Fruit fly (Drosophila melanogaster) whole organism, prepupa: ENCODE results near the gene Qsox4.
A peak's percentile ranks its signal among the peaks of the same experiment; 100 is the strongest.

Experiments
- Blimp-1 ChIP-seq: fragments of 200-800 bp; sonication (Bioruptor generic); optimal IDR thresholded peaks from 3 replicates; lab custom pipeline; 2017; ENCODE audit warnings: missing biosample characterization, missing genetic modification characterization, mild to moderate bottlenecking, moderate library complexity, missing genetic modification reagents
- CG10631 ChIP-seq: fragments of 200-800 bp; sonication (Bioruptor generic); optimal IDR thresholded peaks from 2 replicates; lab custom pipeline; 2016; ENCODE audit warnings: missing biosample characterization, missing genetic modification characterization
- CG10669 ChIP-seq: fragments of 200-800 bp; sonication (Bioruptor generic); optimal IDR thresholded peaks from 3 replicates; lab custom pipeline; 2018; ENCODE audit warnings: missing biosample characterization, mild to moderate bottlenecking, missing genetic modification characterization, moderate library complexity
- CG11294 ChIP-seq: fragments of 200-800 bp; sonication (Bioruptor generic); IDR thresholded peaks from 2 replicates; pipeline ENCODE4 v1.3.6; 2022; ENCODE audit warnings: missing biosample characterization, missing genetic modification characterization
- CG11902 ChIP-seq: fragments of 200-800 bp; sonication (Bioruptor generic); optimal IDR thresholded peaks from 3 replicates; lab custom pipeline; 2016; ENCODE audit warnings: missing biosample characterization, missing genetic modification characterization
- CG15336 ChIP-seq: fragments of 200-800 bp; sonication (Bioruptor generic); IDR thresholded peaks from 2 replicates; pipeline ENCODE4 v1.3.6; 2022; ENCODE audit warnings: missing biosample characterization, missing genetic modification characterization
- CG1621 ChIP-seq: fragments of 200-800 bp; sonication (Bioruptor generic); optimal IDR thresholded peaks from 3 replicates; lab custom pipeline; 2018; ENCODE audit warnings: missing biosample characterization, mild to moderate bottlenecking, missing genetic modification characterization
- CG16779 ChIP-seq: fragments of 200-800 bp; sonication (Bioruptor generic); optimal IDR thresholded peaks from 3 replicates; lab custom pipeline; 2017; ENCODE audit warnings: missing biosample characterization, mild to moderate bottlenecking, missing genetic modification characterization
- CG3032 ChIP-seq: fragments of 200-800 bp; optimal IDR thresholded peaks from 2 replicates; lab custom pipeline; 2019; ENCODE audit warnings: missing biosample characterization, mild to moderate bottlenecking, missing genetic modification characterization, moderate library complexity
- CG31627 ChIP-seq: fragments of 200-800 bp; sonication (Bioruptor generic); optimal IDR thresholded peaks from 3 replicates; lab custom pipeline; 2016; ENCODE audit warnings: missing biosample characterization, missing genetic modification characterization
- CG34406 ChIP-seq: fragments of 200-800 bp; sonication (Bioruptor generic); optimal IDR thresholded peaks from 3 replicates; lab custom pipeline; 2016; ENCODE audit warnings: missing biosample characterization, missing genetic modification characterization
- CG3919 ChIP-seq: fragments of 200-800 bp; sonication (Bioruptor generic); optimal IDR thresholded peaks from 3 replicates; lab custom pipeline; 2016; ENCODE audit warnings: missing biosample characterization, missing genetic modification characterization
- CG4318 ChIP-seq: fragments of 200-800 bp; sonication (Bioruptor generic); optimal IDR thresholded peaks from 3 replicates; lab custom pipeline; 2017; ENCODE audit warnings: missing biosample characterization, mild to moderate bottlenecking, missing genetic modification characterization
- CG6276 ChIP-seq: fragments of 200-800 bp; sonication (Bioruptor generic); optimal IDR thresholded peaks from 2 replicates; lab custom pipeline; 2017; ENCODE audit warnings: missing biosample characterization, mild to moderate bottlenecking, missing genetic modification characterization
- CG6792 ChIP-seq: fragments of 200-800 bp; sonication (Bioruptor generic); optimal IDR thresholded peaks from 3 replicates; lab custom pipeline; 2016; ENCODE audit warnings: missing biosample characterization, missing genetic modification characterization
- CG6808 ChIP-seq: fragments of 200-800 bp; sonication (Bioruptor generic); optimal IDR thresholded peaks from 3 replicates; lab custom pipeline; 2017; ENCODE audit warnings: missing biosample characterization, missing genetic modification characterization, mild to moderate bottlenecking, moderate library complexity, missing genetic modification reagents
- CG6854 ChIP-seq: fragments of 200-800 bp; sonication (Bioruptor generic); optimal IDR thresholded peaks from 2 replicates; lab custom pipeline; 2017; ENCODE audit warnings: missing biosample characterization, mild to moderate bottlenecking, missing genetic modification characterization
- CG7368 ChIP-seq: fragments of 200-800 bp; sonication (Bioruptor generic); optimal IDR thresholded peaks from 3 replicates; lab custom pipeline; 2016; ENCODE audit warnings: missing biosample characterization, missing genetic modification characterization
- CG8119 ChIP-seq: fragments of 200-800 bp; sonication (Bioruptor generic); IDR thresholded peaks from 3 replicates; pipeline ENCODE4 v1.3.6; 2022; ENCODE audit warnings: missing biosample characterization, missing genetic modification characterization
- CG8319 ChIP-seq: fragments of 200-800 bp; sonication (Bioruptor generic); optimal IDR thresholded peaks from 3 replicates; lab custom pipeline; 2016; ENCODE audit warnings: missing biosample characterization, missing genetic modification characterization
- CG8632 ChIP-seq: fragments of 200-800 bp; sonication (Bioruptor generic); optimal IDR thresholded peaks from 3 replicates; lab custom pipeline; 2016; ENCODE audit warnings: missing biosample characterization, missing genetic modification characterization
- CG9139 ChIP-seq: fragments of 200-800 bp; sonication (Bioruptor generic); optimal IDR thresholded peaks from 3 replicates; lab custom pipeline; 2017; ENCODE audit warnings: missing biosample characterization, mild to moderate bottlenecking, missing genetic modification characterization
- Eip78C ChIP-seq: fragments of 200-800 bp; sonication (Bioruptor generic); peaks from one replicate; lab custom pipeline; 2016; ENCODE audit warnings: missing biosample characterization, missing genetic modification characterization
- Eip93F ChIP-seq: fragments of 200-800 bp; sonication (Bioruptor generic); optimal IDR thresholded peaks from 2 replicates; lab custom pipeline; 2016; ENCODE audit warnings: missing biosample characterization, mild to moderate bottlenecking, missing genetic modification characterization
- Ets21C ChIP-seq: fragments of 200-800 bp; sonication (Bioruptor generic); optimal IDR thresholded peaks from 3 replicates; lab custom pipeline; 2016; ENCODE audit warnings: missing biosample characterization, missing genetic modification characterization
- Ets96B ChIP-seq: fragments of 200-800 bp; optimal IDR thresholded peaks from 2 replicates; lab custom pipeline; 2019; ENCODE audit warnings: missing biosample characterization, mild to moderate bottlenecking, missing genetic modification characterization, moderate library complexity
- Gug ChIP-seq: fragments of 200-800 bp; sonication (Bioruptor generic); IDR thresholded peaks from 2 replicates; pipeline ENCODE4 v1.3.6; 2022; ENCODE audit warnings: missing biosample characterization, missing genetic modification characterization
- Hr39 ChIP-seq: fragments of 200-800 bp; sonication (Bioruptor generic); optimal IDR thresholded peaks from 2 replicates; lab custom pipeline; 2016; ENCODE audit warnings: missing biosample characterization, missing genetic modification characterization
- Hr4 ChIP-seq: fragments of 200-800 bp; sonication (Bioruptor generic); optimal IDR thresholded peaks from 3 replicates; lab custom pipeline; 2016; ENCODE audit warnings: missing biosample characterization, missing genetic modification characterization
- Met ChIP-seq: fragments of 200-800 bp; sonication (Bioruptor generic); optimal IDR thresholded peaks from 3 replicates; lab custom pipeline; 2016; ENCODE audit warnings: missing biosample characterization, missing genetic modification characterization
- OdsH ChIP-seq: fragments of 200-800 bp; sonication (Bioruptor generic); optimal IDR thresholded peaks from 3 replicates; lab custom pipeline; 2016; ENCODE audit warnings: missing biosample characterization, missing genetic modification characterization
- Smox ChIP-seq: fragments of 200-800 bp; sonication (Bioruptor generic); optimal IDR thresholded peaks from 3 replicates; lab custom pipeline; 2016; ENCODE audit warnings: missing biosample characterization, missing genetic modification characterization
- Sox102F ChIP-seq: fragments of 200-800 bp; sonication (Bioruptor generic); optimal IDR thresholded peaks from 2 replicates; lab custom pipeline; 2016; ENCODE audit warnings: missing biosample characterization, mild to moderate bottlenecking, missing genetic modification characterization
- Sox15 ChIP-seq: fragments of 200-800 bp; sonication (Bioruptor generic); optimal IDR thresholded peaks from 3 replicates; lab custom pipeline; 2016; ENCODE audit warnings: missing biosample characterization, missing genetic modification characterization
- acj6 ChIP-seq: fragments of 200-800 bp; sonication (Bioruptor generic); optimal IDR thresholded peaks from 3 replicates; lab custom pipeline; 2016; ENCODE audit warnings: missing biosample characterization, missing genetic modification characterization
- cyc ChIP-seq: fragments of 200-800 bp; sonication (Bioruptor generic); optimal IDR thresholded peaks from 3 replicates; lab custom pipeline; 2016; ENCODE audit warnings: missing biosample characterization, missing genetic modification characterization
- dac ChIP-seq: fragments of 200-800 bp; sonication (Bioruptor generic); optimal IDR thresholded peaks from 2 replicates; lab custom pipeline; 2017; ENCODE audit warnings: missing biosample characterization, mild to moderate bottlenecking, missing genetic modification characterization
- dsx ChIP-seq: fragments of 200-800 bp; optimal IDR thresholded peaks from 3 replicates; lab custom pipeline; 2019; ENCODE audit warnings: missing biosample characterization, mild to moderate bottlenecking, missing genetic modification characterization, moderate library complexity; ENCODE audit not compliant: poor library complexity, severe bottlenecking
- eg ChIP-seq: fragments of 200-800 bp; sonication (Bioruptor generic); IDR thresholded peaks from 3 replicates; pipeline ENCODE4 v1.3.6; 2022; ENCODE audit warnings: missing biosample characterization, missing genetic modification characterization
- fd59A ChIP-seq: fragments of 200-800 bp; sonication (Bioruptor generic); optimal IDR thresholded peaks from 2 replicates; lab custom pipeline; 2017; ENCODE audit warnings: missing biosample characterization, mild to moderate bottlenecking, missing genetic modification characterization, missing genetic modification reagents
- fd85E ChIP-seq: fragments of 200-800 bp; sonication (Bioruptor generic); optimal IDR thresholded peaks from 3 replicates; lab custom pipeline; 2016; ENCODE audit warnings: missing biosample characterization, missing genetic modification characterization
- lz ChIP-seq: fragments of 200-800 bp; sonication (Bioruptor generic); optimal IDR thresholded peaks from 3 replicates; lab custom pipeline; 2016; ENCODE audit warnings: missing biosample characterization, missing genetic modification characterization
- net ChIP-seq: fragments of 200-800 bp; sonication (Bioruptor generic); optimal IDR thresholded peaks from 3 replicates; lab custom pipeline; 2016; ENCODE audit warnings: missing biosample characterization, missing genetic modification characterization
- pdm3 ChIP-seq: fragments of 200-800 bp; sonication (Bioruptor generic); optimal IDR thresholded peaks from 3 replicates; lab custom pipeline; 2016; ENCODE audit warnings: missing biosample characterization, missing genetic modification characterization
- ss ChIP-seq, 2 experiments: fragments of 200-800 bp; sonication (Bioruptor generic); optimal IDR thresholded peaks; 2 replicates in 1 of 2; 3 replicates in 1 of 2; lab custom pipeline; 2017 to 2018; ENCODE audit warnings: mild to moderate bottlenecking in 2 of 2, missing biosample characterization in 2 of 2, missing genetic modification characterization in 2 of 2, moderate library complexity in 1 of 2

Qsox4 gene

dm6 chr3R:23722680-23723372 lies 20.3 kb downstream of the Qsox4 start, which contains the start of gene CG10365 (continued):
- peak; percentile 32 for TF ChIP-seq Hr39 (GFP tag; lab: Kevin White, UChicago)
- peak; percentile 97 for TF ChIP-seq CG8632 (GFP tag; lab: Kevin White, UChicago)
- peak; percentile 90 for TF ChIP-seq OdsH (GFP tag; lab: Kevin White, UChicago)
- TF ChIP-seq fd85E: peak; percentile 81
- TF ChIP-seq net (GFP tag; lab: Kevin White, UChicago): peak; percentile 89
- peak; percentile 54 for TF ChIP-seq CG1621 (tag; lab: Kevin White, UChicago)
- peak; percentile 93 for TF ChIP-seq CG10631 (GFP tag; lab: Kevin White, UChicago)
- TF ChIP-seq Blimp-1 (GFP tag; lab: Kevin White, UChicago): peak; percentile 59
- peak; percentile 55 for TF ChIP-seq CG9139 (GFP tag; lab: Kevin White, UChicago)
- TF ChIP-seq Eip78C (GFP tag; lab: Kevin White, UChicago): peak; percentile 98
- no peak for TF ChIP-seq Ets21C
- TF ChIP-seq CG6808 (GFP tag; lab: Kevin White, UChicago): peak; percentile 77
- peak; percentile 14 for TF ChIP-seq CG6854 (GFP tag; lab: Kevin White, UChicago)
- TF ChIP-seq dsx (GFP tag; lab: Kevin White, UChicago): peak; percentile 80
- peak; percentile 87 for TF ChIP-seq Smox (GFP tag; lab: Kevin White, UChicago)
- peak; percentile 69 for TF ChIP-seq lz
- peak; percentile 88 for TF ChIP-seq Gug (GFP tag; lab: Robert Waterston, UW)
- TF ChIP-seq Met: peak; percentile 84
- TF ChIP-seq ss (GFP tag; optimal IDR thresholded peaks at IDR 0.05; lab: Kevin White, UChicago): peak; percentile 83 to 86
- peak; percentile 75 for TF ChIP-seq Sox15 (GFP tag; lab: Kevin White, UChicago)
- peak; percentile 63 for TF ChIP-seq CG10669
- TF ChIP-seq CG7368 (GFP tag; lab: Kevin White, UChicago): peak; percentile 89
- TF ChIP-seq CG16779 (tag; lab: Kevin White, UChicago): peak; percentile 67
- peak; percentile 96 for TF ChIP-seq CG34406 (GFP tag; lab: Kevin White, UChicago)
- peak; percentile 84 for TF ChIP-seq CG4318 (GFP tag; lab: Kevin White, UChicago)
- TF ChIP-seq acj6: peak; percentile 89
- TF ChIP-seq cyc (GFP tag; lab: Kevin White, UChicago): peak; percentile 80
- peak; percentile 79 for TF ChIP-seq CG8319 (GFP tag; lab: Kevin White, UChicago)
- peak; percentile 77; the same call in 1 of the 2 replicates for TF ChIP-seq CG11294 (GFP tag; lab: Robert Waterston, UW)

dm6 chr3R:23723381-23724034 lies 20.9 kb downstream of the Qsox4 start:
- TF ChIP-seq CG7368 (GFP tag; lab: Kevin White, UChicago) (peak; percentile 78), Eip78C (GFP tag; lab: Kevin White, UChicago) (peak; percentile 91), CG4318 (GFP tag; lab: Kevin White, UChicago) (no peak), Ets21C (peak; percentile 6), acj6 (peak; percentile 13), CG6276 (GFP tag; lab: Kevin White, UChicago) (peak; percentile 33), CG15336 (GFP tag; lab: Robert Waterston, UW) (peak; percentile 71), eg (GFP tag; lab: Robert Waterston, UW) (peak; percentile 69), CG8319 (GFP tag; lab: Kevin White, UChicago) (peak; percentile 48), CG10669 (peak; percentile 36), CG16779 (tag; lab: Kevin White, UChicago) (peak; percentile 23), lz (peak; percentile 41), CG8119 (GFP tag; lab: Robert Waterston, UW) (peak; percentile 74), Gug (GFP tag; lab: Robert Waterston, UW) (peak; percentile 52; the same call in 1 of the 2 replicates), CG11902 (GFP tag; lab: Kevin White, UChicago) (no peak), CG6792 (GFP tag; lab: Kevin White, UChicago) (peak; percentile 60), CG6808 (GFP tag; lab: Kevin White, UChicago) (peak; percentile 59), CG3032 (tag; lab: Kevin White, UChicago) (no peak), Sox15 (GFP tag; lab: Kevin White, UChicago) (no peak), fd59A (GFP tag; lab: Kevin White, UChicago) (no peak), CG8632 (GFP tag; lab: Kevin White, UChicago) (peak; percentile 5), Ets96B (no peak), CG31627 (no peak), CG34406 (GFP tag; lab: Kevin White, UChicago) (no peak), OdsH (GFP tag; lab: Kevin White, UChicago) (peak; percentile 51), Sox102F (peak; percentile 33), dac (GFP tag; lab: Kevin White, UChicago) (peak; percentile 6), pdm3 (GFP tag; lab: Kevin White, UChicago) (peak; percentile 26), Hr4 (GFP tag; lab: Kevin White, UChicago) (peak; percentile 56), Eip93F (no peak), CG3919 (GFP tag; lab: Kevin White, UChicago) (peak; percentile 61), fd85E (no peak)
